Worm (Caenorhabditis elegans): Measurements from ENCODE around the gene Y44A6D.3.

ce11 chrV:20797918-20798317 lies 5.7 kb upstream of the Y44A6D.3 start, which contains the start of gene sdf-9:
- TF ChIP-seq lin-13 (tag; optimal IDR thresholded peaks at IDR 0.05) (no peak), nhr-237 (tag; optimal IDR thresholded peaks at IDR 0.05) (no peak), lsy-2 (tag; optimal IDR thresholded peaks at IDR 0.05) (no peak), nhr-12 (tag; optimal IDR thresholded peaks at IDR 0.05) (no peak), ztf-11 (tag; optimal IDR thresholded peaks at IDR 0.05) (no peak), nhr-76 (tag; optimal IDR thresholded peaks at IDR 0.05) (no peak), elt-1 (tag; optimal IDR thresholded peaks at IDR 0.05; ENCODE audit: borderline replicate concordance, insufficient read depth) (no peak), mep-1 (tag; optimal IDR thresholded peaks at IDR 0.05) (no peak), unc-39 (tag; optimal IDR thresholded peaks at IDR 0.05) (no peak), nhr-28 (tag; optimal IDR thresholded peaks at IDR 0.05) (no peak), zip-8 (tag; optimal IDR thresholded peaks at IDR 0.05) (no peak), bed-3 (GFP tag; optimal IDR thresholded peaks at IDR 0.05) (no peak)

Data from whole organism, mixed stage, embryonic.